Worm (Caenorhabditis elegans): ENCODE data around the gene srj-22.

- no peak for TF ChIP-seq him-1 (tag; optimal IDR thresholded peaks at IDR 0.05)
- no peak for TF ChIP-seq W03F9.2 (tag; optimal IDR thresholded peaks at IDR 0.05)
- TF ChIP-seq dao-5 (tag; optimal IDR thresholded peaks at IDR 0.05) = no peak
Measured at ce11 chrV:10708346-10708745, 35.2 kb downstream of the srj-22 start.

All from whole organism, L4/young adult.